Worm (Caenorhabditis elegans): ENCODE measurements around the gene srab-13.

ce11 chrV:2050790-2051189 lies 23.1 kb upstream of the srab-13 start:
- TF ChIP-seq unc-39 (tag; optimal IDR thresholded peaks at IDR 0.05): no peak
- no peak for TF ChIP-seq mab-5 (tag; optimal IDR thresholded peaks at IDR 0.05)
- TF ChIP-seq sptf-1 (tag; optimal IDR thresholded peaks at IDR 0.05): no peak
- no peak for TF ChIP-seq hlh-1 (tag; optimal IDR thresholded peaks at IDR 0.05)
- TF ChIP-seq lsy-2 (tag; optimal IDR thresholded peaks at IDR 0.05): no peak
- TF ChIP-seq snpc-4 (tag; optimal IDR thresholded peaks at IDR 0.05): no peak
- no peak for TF ChIP-seq nhr-28 (tag; optimal IDR thresholded peaks at IDR 0.05)
- TF ChIP-seq mep-1 (tag; optimal IDR thresholded peaks at IDR 0.05): no peak
- TF ChIP-seq ztf-11 (tag; optimal IDR thresholded peaks at IDR 0.05): no peak
